Worm (Caenorhabditis elegans) whole organism, L1 larva: Measurements from ENCODE around the gene C02G6.3.
A peak's percentile ranks its signal among the peaks of the same experiment; 100 is the strongest.

Source experiments
- C04F5.9 ChIP-seq: sonication (generic microtip); optimal IDR thresholded peaks from 2 replicates; lab custom pipeline; 2016; ENCODE audit warnings: missing genetic modification characterization, missing compliant biosample characterization
- C34B4.2 ChIP-seq: sonication (generic microtip); optimal IDR thresholded peaks from 2 replicates; lab custom pipeline; 2017; ENCODE audit warnings: mild to moderate bottlenecking, missing genetic modification characterization, missing compliant biosample characterization
- aha-1 ChIP-seq: fragments of 150-350 bp; optimal IDR thresholded peaks from 2 replicates; lab custom pipeline; 2014; ENCODE audit warnings: missing biosample characterization, missing genetic modification characterization
- alr-1 ChIP-seq: fragments of 200-800 bp; sonication (Bioruptor generic); optimal IDR thresholded peaks from 2 replicates; lab custom pipeline; 2018; ENCODE audit warnings: borderline replicate concordance, mild to moderate bottlenecking, missing genetic modification characterization, missing compliant biosample characterization
- aly-2 ChIP-seq: fragments of 150-350 bp; optimal IDR thresholded peaks from 2 replicates; lab custom pipeline; 2014; ENCODE audit warnings: missing biosample characterization, missing genetic modification characterization
- ama-1 ChIP-seq: fragments of 150-350 bp; optimal IDR thresholded peaks from 2 replicates; lab custom pipeline; 2014
- blmp-1 ChIP-seq: fragments of 150-350 bp; optimal IDR thresholded peaks from 2 replicates; lab custom pipeline; 2014; ENCODE audit warnings: missing biosample characterization, missing genetic modification characterization
- ceh-8 ChIP-seq: fragments of 200-800 bp; sonication (Bioruptor generic); optimal IDR thresholded peaks from 2 replicates; lab custom pipeline; 2018; ENCODE audit warnings: mild to moderate bottlenecking, missing genetic modification characterization, moderate library complexity, missing compliant biosample characterization
- ceh-88 ChIP-seq: fragments of 200-800 bp; sonication (Bioruptor generic); IDR thresholded peaks from 2 replicates; pipeline ENCODE4 v1.3.6; 2022; ENCODE audit warnings: missing genetic modification characterization, missing compliant biosample characterization
- efl-1 ChIP-seq, 4 experiments: fragments of 150-350 bp; optimal IDR thresholded peaks in 3 of 4; peaks in 1 of 4; 1 replicate in 1 of 4; 2 replicates in 3 of 4; lab custom pipeline; 2014; ENCODE audit warnings: missing biosample characterization in 2 of 4, missing genetic modification characterization in 2 of 4, missing genetic modification reagents in 2 of 4
- efl-3 ChIP-seq: fragments of 200-800 bp; sonication (Bioruptor generic); optimal IDR thresholded peaks from 2 replicates; lab custom pipeline; 2018; ENCODE audit warnings: mild to moderate bottlenecking, missing genetic modification characterization, missing compliant biosample characterization
- egl-27 ChIP-seq, 2 experiments: fragments of 150-350 bp in 1 of 2; sonication (generic microtip); optimal IDR thresholded peaks; 3 replicates each; lab custom pipeline; 2017 to 2018; ENCODE audit warnings: missing biosample characterization in 2 of 2, missing genetic modification characterization in 2 of 2, missing genetic modification reagents in 2 of 2
- elt-2 ChIP-seq: sonication (generic microtip); optimal IDR thresholded peaks from 2 replicates; lab custom pipeline; 2016; ENCODE audit warnings: missing genetic modification characterization, mild to moderate bottlenecking, inconsistent platforms, missing compliant biosample characterization, missing genetic modification reagents
- elt-3 ChIP-seq, 6 experiments: fragments of 150-350 bp in 1 of 6; sonication (generic microtip); optimal IDR thresholded peaks; 2 replicates each; lab custom pipeline; 2017 to 2018; ENCODE audit warnings: missing biosample characterization in 6 of 6, missing genetic modification characterization in 6 of 6, inconsistent platforms in 1 of 6
- ets-5 ChIP-seq: fragments of 200-800 bp; sonication (Bioruptor generic); IDR thresholded peaks from 2 replicates; pipeline ENCODE4 v1.3.6; 2022; ENCODE audit warnings: missing genetic modification characterization, missing compliant biosample characterization
- fkh-8 ChIP-seq: sonication (generic microtip); optimal IDR thresholded peaks from 2 replicates; lab custom pipeline; 2016; ENCODE audit warnings: mild to moderate bottlenecking, missing genetic modification characterization, missing compliant biosample characterization
- fos-1 ChIP-seq: fragments of 150-350 bp; optimal IDR thresholded peaks from 2 replicates; lab custom pipeline; 2014; ENCODE audit warnings: missing biosample characterization, missing genetic modification characterization
- grh-1 ChIP-seq: fragments of 200-800 bp; sonication (Bioruptor generic); IDR thresholded peaks from 2 replicates; pipeline ENCODE4 v1.3.6; 2022; ENCODE audit warnings: missing genetic modification reagents, missing genetic modification characterization, missing compliant biosample characterization
- hpl-2 ChIP-seq: fragments of 150-350 bp; optimal IDR thresholded peaks from 2 replicates; lab custom pipeline; 2014; ENCODE audit warnings: missing biosample characterization, missing genetic modification reagents, missing genetic modification characterization
- irx-1 ChIP-seq: sonication (generic microtip); optimal IDR thresholded peaks from 2 replicates; lab custom pipeline; 2016; ENCODE audit warnings: missing genetic modification characterization, missing compliant biosample characterization
- isw-1 ChIP-seq: fragments of 200-800 bp; sonication (Bioruptor generic); IDR thresholded peaks from 2 replicates; pipeline ENCODE4 v1.3.6; 2022; ENCODE audit warnings: missing genetic modification characterization, missing compliant biosample characterization
- jun-1 ChIP-seq: fragments of 150-350 bp; optimal IDR thresholded peaks from 2 replicates; lab custom pipeline; 2014; ENCODE audit warnings: missing biosample characterization, missing genetic modification reagents, missing genetic modification characterization
- lin-13 ChIP-seq: fragments of 150-350 bp; optimal IDR thresholded peaks from 2 replicates; lab custom pipeline; 2014; ENCODE audit warnings: missing biosample characterization, missing genetic modification reagents, missing genetic modification characterization
- lin-15B ChIP-seq: fragments of 150-350 bp; sonication (generic microtip); optimal IDR thresholded peaks from 3 replicates; lab custom pipeline; 2014; ENCODE audit warnings: missing biosample characterization, missing genetic modification characterization
- lin-39 ChIP-seq: fragments of 150-350 bp; optimal IDR thresholded peaks from 2 replicates; lab custom pipeline; 2014; ENCODE audit warnings: missing biosample characterization, missing genetic modification reagents, missing genetic modification characterization
- lir-3 ChIP-seq: sonication (generic microtip); optimal IDR thresholded peaks from 2 replicates; lab custom pipeline; 2016; ENCODE audit warnings: mild to moderate bottlenecking, missing genetic modification characterization, moderate library complexity, missing compliant biosample characterization; ENCODE audit not compliant: poor library complexity
- lsy-2 ChIP-seq, 2 experiments: fragments of 150-350 bp; optimal IDR thresholded peaks; 2 replicates each; lab custom pipeline; 2014; ENCODE audit warnings: missing biosample characterization in 2 of 2, missing genetic modification characterization in 2 of 2
- mdl-1 ChIP-seq, 2 experiments: fragments of 150-350 bp; optimal IDR thresholded peaks; 2 replicates each; lab custom pipeline; 2014 to 2017; ENCODE audit warnings: missing biosample characterization in 2 of 2, missing genetic modification characterization in 2 of 2, inconsistent platforms in 1 of 2
- mef-2 ChIP-seq: fragments of 150-350 bp; optimal IDR thresholded peaks from 2 replicates; lab custom pipeline; 2014; ENCODE audit warnings: missing biosample characterization, missing genetic modification characterization
- nhr-11 ChIP-seq: fragments of 150-350 bp; optimal IDR thresholded peaks from 2 replicates; lab custom pipeline; 2014; ENCODE audit warnings: missing biosample characterization, missing genetic modification characterization
- nhr-12 ChIP-seq: sonication (generic microtip); optimal IDR thresholded peaks from 2 replicates; lab custom pipeline; 2017; ENCODE audit warnings: missing biosample characterization, missing genetic modification characterization
- nhr-19 ChIP-seq: fragments of 200-800 bp; sonication (Bioruptor generic); conservative IDR thresholded peaks from 2 replicates; pipeline ENCODE4 v1.3.6; 2022; ENCODE audit warnings: missing genetic modification characterization, missing compliant biosample characterization
- nhr-20 ChIP-seq: sonication (generic microtip); optimal IDR thresholded peaks from 2 replicates; lab custom pipeline; 2016; ENCODE audit warnings: mild to moderate bottlenecking, missing genetic modification characterization, missing compliant biosample characterization
- nhr-237 ChIP-seq: fragments of 150-350 bp; optimal IDR thresholded peaks from 2 replicates; lab custom pipeline; 2014; ENCODE audit warnings: missing biosample characterization, missing genetic modification characterization
- nhr-71 ChIP-seq: sonication (generic microtip); optimal IDR thresholded peaks from 2 replicates; lab custom pipeline; 2016; ENCODE audit warnings: mild to moderate bottlenecking, missing genetic modification characterization, moderate library complexity, missing compliant biosample characterization
- nhr-85 ChIP-seq: sonication (generic microtip); peaks from one replicate; lab custom pipeline; 2016; ENCODE audit warnings: missing genetic modification characterization, inconsistent platforms, missing compliant biosample characterization
- pag-3 ChIP-seq: sonication (generic microtip); optimal IDR thresholded peaks from 2 replicates; lab custom pipeline; 2017; ENCODE audit warnings: missing genetic modification characterization, mild to moderate bottlenecking, missing compliant biosample characterization, antibody characterized with exemption, borderline replicate concordance; ENCODE audit not compliant: insufficient read depth
- rnt-1 ChIP-seq: sonication (generic microtip); optimal IDR thresholded peaks from 2 replicates; lab custom pipeline; 2016; ENCODE audit warnings: mild to moderate bottlenecking, missing genetic modification characterization, moderate library complexity, missing compliant biosample characterization
- snpc-4 ChIP-seq: fragments of 150-350 bp; optimal IDR thresholded peaks from 2 replicates; lab custom pipeline; 2014; ENCODE audit warnings: missing biosample characterization, missing genetic modification characterization
- snu-23 ChIP-seq: sonication (generic microtip); optimal IDR thresholded peaks from 2 replicates; lab custom pipeline; 2016; ENCODE audit warnings: missing genetic modification characterization, missing compliant biosample characterization
- sup-37 ChIP-seq: fragments of 200-800 bp; sonication (Bioruptor generic); optimal IDR thresholded peaks from 2 replicates; lab custom pipeline; 2018; ENCODE audit warnings: mild to moderate bottlenecking, missing genetic modification characterization, missing compliant biosample characterization
- tbx-2 ChIP-seq: sonication (generic microtip); optimal IDR thresholded peaks from 2 replicates; lab custom pipeline; 2016; ENCODE audit warnings: missing genetic modification characterization, missing compliant biosample characterization
- unc-130 ChIP-seq: fragments of 150-350 bp; optimal IDR thresholded peaks from 2 replicates; lab custom pipeline; 2017; ENCODE audit warnings: missing biosample characterization, missing genetic modification characterization, inconsistent platforms
- unc-62 ChIP-seq: fragments of 150-350 bp; optimal IDR thresholded peaks from 2 replicates; lab custom pipeline; 2014; ENCODE audit warnings: missing biosample characterization, missing genetic modification reagents, missing genetic modification characterization
- unc-86 ChIP-seq: sonication (generic microtip); optimal IDR thresholded peaks from 2 replicates; lab custom pipeline; 2016; ENCODE audit warnings: missing genetic modification characterization, missing compliant biosample characterization
- vab-15 ChIP-seq: sonication (generic microtip); optimal IDR thresholded peaks from 2 replicates; lab custom pipeline; 2017; ENCODE audit warnings: missing genotype, mild to moderate bottlenecking, missing genetic modification characterization, missing compliant biosample characterization
- zip-4 ChIP-seq: fragments of 200-800 bp; sonication (Bioruptor generic); optimal IDR thresholded peaks from 2 replicates; lab custom pipeline; 2018; ENCODE audit warnings: mild to moderate bottlenecking, missing genetic modification characterization, moderate library complexity, missing compliant biosample characterization
- ztf-11 ChIP-seq, 2 experiments: sonication (generic microtip); optimal IDR thresholded peaks; 2 replicates each; lab custom pipeline; 2016 to 2017; ENCODE audit warnings: missing genetic modification characterization in 2 of 2, missing biosample characterization in 1 of 2, missing compliant biosample characterization in 1 of 2
- ztf-4 ChIP-seq: fragments of 150-350 bp; optimal IDR thresholded peaks from 2 replicates; lab custom pipeline; 2014; ENCODE audit warnings: missing biosample characterization, missing genetic modification characterization

Gene C02G6.3

ce11 chrV:5838576-5839366 is 41.4 kb upstream of the C02G6.3 start, which contains the start of gene F26F12.2 (continued):
- no peak for TF ChIP-seq fos-1 (tag; lab: Kevin White, UChicago)
- no peak for TF ChIP-seq nhr-12 (tag; lab: Kevin White, UChicago)
- peak; percentile 1 for TF ChIP-seq sup-37 (GFP tag; lab: Kevin White, UChicago)
- TF ChIP-seq hpl-2, result no peak
- no peak for TF ChIP-seq pag-3 (tag; lab: Kevin White, UChicago)
- TF ChIP-seq ceh-88, result no peak
- no peak for TF ChIP-seq isw-1
- TF ChIP-seq grh-1 (GFP tag; lab: Robert Waterston, UW), result no peak
- peak; percentile 30 for TF ChIP-seq aly-2 (tag; lab: Kevin White, UChicago)
- no peak for TF ChIP-seq jun-1 (tag; lab: Kevin White, UChicago)
- no peak for TF ChIP-seq unc-86 (tag; lab: Kevin White, UChicago)
- no peak for TF ChIP-seq unc-130
- TF ChIP-seq snpc-4, result no peak
- TF ChIP-seq ztf-11 (tag; optimal IDR thresholded peaks at IDR 0.05; lab: Kevin White, UChicago), result no peak
- no peak for TF ChIP-seq mdl-1 (tag; optimal IDR thresholded peaks at IDR 0.05; lab: Kevin White, UChicago)
- no peak for TF ChIP-seq efl-3 (GFP tag; lab: Kevin White, UChicago)
- no peak for TF ChIP-seq alr-1 (tag; lab: Kevin White, UChicago)
- TF ChIP-seq snu-23, result peak; percentile 17
- no peak for TF ChIP-seq ceh-8
- TF ChIP-seq lir-3, result peak; percentile 24
- no peak for TF ChIP-seq nhr-237
- no peak for TF ChIP-seq egl-27 (tag; optimal IDR thresholded peaks at IDR 0.05; lab: Kevin White, UChicago)
- TF ChIP-seq C34B4.2 (tag; lab: Kevin White, UChicago), result no peak
- TF ChIP-seq lin-39 (tag; lab: Kevin White, UChicago), result no peak
- no peak for TF ChIP-seq tbx-2 (tag; lab: Kevin White, UChicago)
- TF ChIP-seq nhr-71 (tag; lab: Kevin White, UChicago), result peak; percentile 27
- TF ChIP-seq irx-1 (tag; lab: Kevin White, UChicago), result no peak
- TF ChIP-seq elt-2 (tag; lab: Kevin White, UChicago), result peak; percentile 9
- TF ChIP-seq zip-4 (GFP tag; lab: Kevin White, UChicago), result no peak
- TF ChIP-seq lsy-2 (tag; optimal IDR thresholded peaks at IDR 0.05; lab: Kevin White, UChicago), result no peak
- TF ChIP-seq ztf-4 (tag; lab: Kevin White, UChicago), result peak; percentile 82
- no peak for TF ChIP-seq unc-62 (GFP tag; lab: Kevin White, UChicago)
- TF ChIP-seq nhr-19 (GFP tag; lab: Robert Waterston, UW), result no peak
- TF ChIP-seq ets-5 (GFP tag; lab: Robert Waterston, UW), result no peak
- peak; percentile 74 for TF ChIP-seq ama-1 (lab: Kevin White, UChicago)
- no peak for TF ChIP-seq mef-2
- no peak for TF ChIP-seq lin-15B (tag; lab: Kevin White, UChicago)
- TF ChIP-seq nhr-85 (tag; lab: Kevin White, UChicago), result peak; percentile 32
- TF ChIP-seq nhr-20 (tag; lab: Kevin White, UChicago), result no peak
- no peak for TF ChIP-seq aha-1 (tag; lab: Kevin White, UChicago)
- no peak for TF ChIP-seq rnt-1
- TF ChIP-seq vab-15 (tag; lab: Kevin White, UChicago), result no peak
- no peak for TF ChIP-seq nhr-11 (tag; lab: Kevin White, UChicago)
- no peak for TF ChIP-seq lin-13 (GFP tag; lab: Kevin White, UChicago)
- no peak for TF ChIP-seq fkh-8
- TF ChIP-seq elt-3 (tag; optimal IDR thresholded peaks at IDR 0.05; lab: Kevin White, UChicago), result no peak
- TF ChIP-seq C04F5.9, result no peak
- no peak for TF ChIP-seq blmp-1
- peak in 1 of 2 experiments; percentile 2 for TF ChIP-seq efl-1 (optimal IDR thresholded peaks at IDR 0.05; lab: Kevin White, UChicago)
- peak in 1 of 2 experiments; percentile 90 for TF ChIP-seq efl-1 (GFP tag; optimal IDR thresholded peaks at IDR 0.05 in 1 of 2; lab: Kevin White, UChicago)
- TF ChIP-seq, all 84 proteins: peak for 14
